Fruit fly (Drosophila melanogaster): ENCODE data around the gene Cp7Fb.

Gene Cp7Fb

dm6 chrX:8459452-8460040 is 14.1 kb upstream of the Cp7Fb start:
- TF ChIP-seq CG17801 (GFP tag; optimal IDR thresholded peaks at IDR 0.05; ENCODE audit: partially characterized antibody): no peak

- no peak for TF ChIP-seq CG17801 (GFP tag; optimal IDR thresholded peaks at IDR 0.05; ENCODE audit: partially characterized antibody)
Observed at dm6 chrX:8460232-8460631, 13.4 kb upstream of the Cp7Fb start.

DNA sequence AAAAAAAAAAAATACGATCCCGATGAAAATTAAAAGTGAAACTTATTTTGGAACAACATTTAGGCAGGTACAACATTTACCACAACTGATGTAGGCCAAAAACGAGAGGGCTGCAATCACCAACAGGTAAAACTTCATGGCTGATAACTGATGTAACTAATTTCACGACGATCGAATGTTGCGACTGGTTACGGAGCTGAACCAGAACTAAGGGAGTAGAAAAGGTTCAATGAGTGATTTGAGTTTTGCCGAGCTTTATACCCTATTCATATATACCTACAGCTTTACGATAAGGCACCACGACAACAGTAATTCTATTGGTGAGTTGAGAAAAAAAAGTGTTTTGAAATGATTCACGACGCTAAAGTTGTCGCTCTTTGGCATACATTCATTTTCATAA is 13.0 kb upstream of the Cp7Fb start, which contains the start of gene CG15347:
Gene CG15347 (minus strand): TSS at position 213 of the 400 bp plus-strand sequence.
- TF ChIP-seq CG17801 (GFP tag; optimal IDR thresholded peaks at IDR 0.05; ENCODE audit: partially characterized antibody): no peak

DNA sequence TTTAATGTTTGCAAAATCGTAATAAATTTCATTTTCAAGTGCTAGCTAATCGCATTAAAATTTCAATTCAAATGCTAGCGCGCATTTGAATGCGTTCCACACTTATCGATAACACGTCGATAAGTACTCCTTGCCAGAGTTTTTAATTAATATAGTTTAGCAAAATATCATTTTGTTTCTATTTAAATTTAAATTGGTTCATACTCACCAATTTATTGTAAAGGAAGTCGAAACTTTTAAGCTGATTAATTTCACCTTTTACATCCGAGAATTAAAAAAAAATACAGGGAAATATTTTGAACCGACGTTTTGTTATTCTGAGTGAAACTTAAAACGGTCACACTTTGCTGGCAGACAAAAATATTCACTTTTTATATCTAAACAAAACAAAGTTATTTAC is 12.5 kb upstream of the Cp7Fb start, which contains the start of gene Es2:
Gene Es2 (plus strand): TSS at position 333 of the 400 bp plus-strand sequence.
- TF ChIP-seq CG17801 (GFP tag; optimal IDR thresholded peaks at IDR 0.05; ENCODE audit: partially characterized antibody): no peak

DNA sequence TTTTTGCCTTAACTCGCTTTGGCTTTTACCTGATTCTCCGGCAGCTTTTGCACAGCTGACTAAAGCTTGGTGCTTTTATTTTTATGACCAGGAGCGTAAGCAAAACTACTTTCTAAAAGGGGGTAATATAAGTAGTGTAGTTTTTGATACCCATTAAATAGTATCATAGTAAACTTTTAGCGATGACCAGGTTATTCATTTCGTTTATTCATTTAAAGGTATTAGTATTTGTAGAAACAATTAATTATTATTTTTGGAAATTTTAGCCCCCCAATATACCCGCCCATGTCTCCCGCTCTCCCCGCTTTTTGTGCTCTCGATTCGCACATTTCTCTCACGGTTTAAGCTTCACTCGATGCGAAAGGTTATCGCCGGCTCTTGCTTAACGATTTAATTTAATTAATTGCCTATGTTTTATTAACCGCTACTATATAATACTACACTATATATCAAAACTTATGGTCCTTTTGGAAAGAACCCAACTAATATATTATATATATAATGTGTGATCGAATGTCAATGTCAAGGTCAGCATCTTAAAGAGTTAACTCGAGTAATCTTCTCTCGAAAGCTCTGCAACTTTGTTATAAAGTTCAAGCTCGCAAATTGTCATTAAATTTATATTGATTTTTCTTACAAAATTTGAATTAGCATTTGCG is 9.1 kb upstream of the Cp7Fb start, which contains the start of gene Sptr:
Gene Sptr (minus strand): TSS at position 61 of the 659 bp plus-strand sequence.
- TF ChIP-seq CG17801 (GFP tag; optimal IDR thresholded peaks at IDR 0.05; ENCODE audit: partially characterized antibody): no peak

- no peak for TF ChIP-seq CG17801 (GFP tag; optimal IDR thresholded peaks at IDR 0.05; ENCODE audit: partially characterized antibody)
Observed at dm6 chrX:8466729-8467215, 6.9 kb upstream of the Cp7Fb start.

- TF ChIP-seq CG17801 (GFP tag; optimal IDR thresholded peaks at IDR 0.05; ENCODE audit: partially characterized antibody): no peak
Observed at dm6 chrX:8468962-8469459, 4.6 kb upstream of the Cp7Fb start, which contains the start of gene CG12116. Gene CG12116 (minus strand): TSS chrX:8469012.

DNA sequence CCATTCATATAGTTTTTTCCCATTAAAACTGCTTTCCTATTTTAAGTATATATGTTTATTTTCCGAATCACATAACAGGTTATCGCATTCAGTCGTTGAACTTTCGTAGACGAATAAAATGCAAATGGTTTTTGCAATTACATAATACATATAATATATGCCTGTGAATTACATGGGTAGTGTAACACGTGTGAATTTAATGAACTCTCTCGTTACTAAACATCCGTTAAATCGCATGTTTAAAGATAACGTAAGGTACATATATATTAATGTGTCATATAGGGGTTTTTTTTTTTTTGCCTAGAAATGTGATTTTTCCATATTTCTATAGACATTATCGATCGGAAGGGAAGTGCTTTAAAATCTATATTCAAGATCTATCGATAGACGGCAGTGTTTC is 4.0 kb upstream of the Cp7Fb start:
- TF ChIP-seq CG17801 (GFP tag; optimal IDR thresholded peaks at IDR 0.05; ENCODE audit: partially characterized antibody): no peak

- no peak for TF ChIP-seq CG17801 (GFP tag; optimal IDR thresholded peaks at IDR 0.05; ENCODE audit: partially characterized antibody)
Observed at dm6 chrX:8470588-8470987, 3.0 kb upstream of the Cp7Fb start, which contains the start of gene Cp7Fa. Gene Cp7Fa (plus strand): TSS chrX:8470888.

DNA sequence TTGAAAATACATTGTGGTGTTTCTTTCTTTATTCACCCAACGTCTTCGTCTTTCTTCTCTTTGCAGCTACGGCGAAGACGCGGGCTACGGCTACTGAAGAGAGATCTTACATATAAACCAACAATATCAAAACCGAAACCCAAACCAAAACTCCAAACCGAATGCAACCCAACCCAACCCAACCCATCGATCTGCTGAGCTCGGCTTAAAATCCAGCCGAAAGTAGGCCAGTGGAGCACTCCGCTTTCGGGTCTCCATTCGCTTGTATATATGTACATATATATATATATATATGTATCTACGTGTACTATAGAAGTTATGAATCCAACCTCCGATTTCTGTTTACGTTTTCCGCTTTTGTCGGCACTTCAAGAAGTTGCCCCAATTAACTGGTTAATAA is 2.0 kb downstream of the Cp7Fb start:
- TF ChIP-seq CG17801 (GFP tag; optimal IDR thresholded peaks at IDR 0.05; ENCODE audit: partially characterized antibody): no peak

DNA sequence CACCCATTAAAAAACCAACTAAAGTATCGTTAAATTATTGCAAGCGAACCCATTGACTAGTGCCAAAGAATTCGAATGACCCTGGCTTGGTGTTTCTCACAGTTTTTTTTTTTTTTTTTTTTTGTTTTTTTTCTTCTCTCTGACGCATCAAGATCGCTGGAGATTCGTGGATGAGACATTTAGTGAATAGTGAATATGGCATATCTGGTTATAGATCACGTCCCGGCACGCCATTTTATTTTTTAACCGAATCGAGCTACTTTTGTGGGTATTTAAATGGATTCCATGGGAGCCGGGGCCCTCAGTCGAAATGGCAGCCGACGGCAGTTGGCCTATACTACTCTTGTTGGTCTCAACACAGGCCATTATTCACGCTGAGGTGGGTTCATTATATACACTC is 3.2 kb downstream of the Cp7Fb start, which contains the start of gene Cp7Fc:
Gene Cp7Fc (plus strand): TSS at position 301 of the 400 bp plus-strand sequence.
- TF ChIP-seq CG17801 (GFP tag; optimal IDR thresholded peaks at IDR 0.05; ENCODE audit: partially characterized antibody): no peak

- TF ChIP-seq CG17801 (GFP tag; optimal IDR thresholded peaks at IDR 0.05; ENCODE audit: partially characterized antibody): no peak
Observed at dm6 chrX:8479031-8479568, 5.5 kb downstream of the Cp7Fb start, which contains the start of gene Cp36. Gene Cp36 (plus strand): TSS chrX:8479319.

- no peak for TF ChIP-seq CG17801 (GFP tag; optimal IDR thresholded peaks at IDR 0.05; ENCODE audit: partially characterized antibody)
Observed at dm6 chrX:8481462-8481861, 7.8 kb downstream of the Cp7Fb start, which contains the start of gene Cp38. Gene Cp38 (plus strand): TSS chrX:8481837.

DNA sequence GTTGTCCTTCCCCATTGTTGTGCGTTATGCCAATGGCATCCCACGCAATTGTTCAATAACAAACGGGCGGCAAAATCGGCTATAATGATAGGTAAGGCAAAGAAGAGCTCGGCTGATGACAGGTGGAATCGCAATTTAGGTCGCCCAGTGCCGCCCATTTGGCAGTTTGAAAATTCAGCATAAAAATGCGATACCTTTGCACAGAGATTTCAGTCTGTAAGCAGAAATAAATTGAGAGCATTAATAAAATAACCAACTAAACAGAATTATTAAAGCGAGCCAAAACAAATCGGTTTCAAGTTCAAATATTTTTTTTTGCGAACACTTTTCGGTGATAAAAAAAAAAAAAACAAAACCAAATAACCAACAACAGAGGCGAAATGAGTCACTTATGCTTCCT is 10.0 kb downstream of the Cp7Fb start, which contains the start of gene CG33223:
Gene CG33223 (minus strand): TSS at position 215 of the 400 bp plus-strand sequence.
- no peak for TF ChIP-seq CG17801 (GFP tag; optimal IDR thresholded peaks at IDR 0.05; ENCODE audit: partially characterized antibody)

DNA sequence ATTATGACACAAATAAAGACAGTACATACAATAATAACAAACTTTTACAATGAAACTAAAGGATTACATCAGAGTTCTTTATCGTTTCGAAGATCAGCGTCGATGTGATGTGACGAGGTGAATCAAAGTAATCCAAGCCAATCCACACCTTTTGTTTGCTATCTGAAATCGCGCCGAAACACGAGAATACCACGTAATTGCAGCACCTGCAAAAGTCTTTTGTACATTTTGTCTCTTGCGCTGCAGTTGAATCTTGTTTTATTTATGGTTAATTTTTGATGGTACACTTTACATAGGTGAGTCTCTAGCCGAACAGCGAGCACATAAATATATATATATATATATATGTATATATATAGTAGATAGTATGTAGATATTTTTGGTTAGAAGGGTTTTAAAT is 11.1 kb downstream of the Cp7Fb start:
- TF ChIP-seq CG17801 (GFP tag; optimal IDR thresholded peaks at IDR 0.05; ENCODE audit: partially characterized antibody): no peak
